Fruit fly (Drosophila melanogaster) whole organism, adult: Measurements from ENCODE around the gene CG32236.

Source experiments
- CG14711 ChIP-seq: fragments of 200-800 bp; sonication (Bioruptor generic); optimal IDR thresholded peaks from 2 replicates; lab custom pipeline; 2018; ENCODE audit warnings: missing biosample characterization, mild to moderate bottlenecking, missing genetic modification characterization, moderate library complexity
- Crg-1 ChIP-seq: fragments of 200-800 bp; sonication (Bioruptor generic); optimal IDR thresholded peaks from 2 replicates; lab custom pipeline; 2016; ENCODE audit warnings: missing biosample characterization, missing genetic modification characterization
- Hr96 ChIP-seq: fragments of 200-800 bp; sonication (Bioruptor generic); optimal IDR thresholded peaks from 2 replicates; lab custom pipeline; 2016; ENCODE audit warnings: missing biosample characterization, missing genetic modification characterization
- pad ChIP-seq: fragments of 200-800 bp; sonication (Bioruptor generic); optimal IDR thresholded peaks from 3 replicates; lab custom pipeline; 2017; ENCODE audit warnings: missing biosample characterization, missing genetic modification characterization, mild to moderate bottlenecking, moderate library complexity, missing genetic modification reagents

- TF ChIP-seq CG14711 (tag; lab: Kevin White, UChicago) = no peak
- TF ChIP-seq pad (GFP tag; lab: Kevin White, UChicago) = no peak
- no peak for TF ChIP-seq Crg-1 (GFP tag; lab: Kevin White, UChicago)
- no peak for TF ChIP-seq Hr96 (GFP tag; lab: Kevin White, UChicago)
These were observed 21.5 kb upstream of the CG32236 start, which contains the start of gene CG7514 for dm6 chr3L:4688674-4689073.
